Fruit fly (Drosophila melanogaster) whole organism, embryonic: ENCODE results near the gene CG6066.

Source experiments
- CG11504 ChIP-seq: fragments of 200-800 bp; sonication (Bioruptor generic); optimal IDR thresholded peaks from 3 replicates; lab custom pipeline; 2019; ENCODE audit warnings: missing biosample characterization, mild to moderate bottlenecking, missing genetic modification characterization, moderate library complexity
- CG11696 ChIP-seq: fragments of 200-800 bp; sonication (Bioruptor generic); IDR thresholded peaks from 2 replicates; pipeline ENCODE4 v1.3.6; 2022; ENCODE audit warnings: missing biosample characterization, missing genetic modification characterization
- CG13287 ChIP-seq: fragments of 200-800 bp; sonication (Bioruptor generic); IDR thresholded peaks from 2 replicates; pipeline ENCODE4 v1.3.6; 2022; ENCODE audit warnings: missing biosample characterization, missing genetic modification characterization; ENCODE audit not compliant: partially characterized antibody
- CG13894 ChIP-seq: fragments of 200-800 bp; sonication (Bioruptor generic); optimal IDR thresholded peaks from 3 replicates; lab custom pipeline; 2018; ENCODE audit warnings: missing biosample characterization, mild to moderate bottlenecking, missing genetic modification characterization, moderate library complexity
- CG15601 ChIP-seq: fragments of 200-800 bp; sonication (Bioruptor generic); optimal IDR thresholded peaks from 3 replicates; lab custom pipeline; 2019; ENCODE audit warnings: missing biosample characterization, mild to moderate bottlenecking, missing genetic modification characterization, moderate library complexity
- CG15696 ChIP-seq: fragments of 200-800 bp; sonication (Bioruptor generic); optimal IDR thresholded peaks from 2 replicates; lab custom pipeline; 2019; ENCODE audit warnings: missing biosample characterization, mild to moderate bottlenecking, missing genetic modification characterization, moderate library complexity
- CG1603 ChIP-seq: fragments of 200-800 bp; sonication (Bioruptor generic); optimal IDR thresholded peaks from 2 replicates; lab custom pipeline; 2019; ENCODE audit warnings: missing biosample characterization, mild to moderate bottlenecking, missing genetic modification characterization, moderate library complexity
- CG2712 ChIP-seq: fragments of 200-800 bp; optimal IDR thresholded peaks from 3 replicates; lab custom pipeline; 2019; ENCODE audit warnings: missing biosample characterization, mild to moderate bottlenecking, missing genetic modification characterization, moderate library complexity
- CG31365 ChIP-seq: fragments of 200-800 bp; sonication (Bioruptor generic); optimal IDR thresholded peaks from 2 replicates; lab custom pipeline; 2018; ENCODE audit warnings: missing biosample characterization, mild to moderate bottlenecking, missing genetic modification characterization
- CG31388 ChIP-seq: fragments of 200-800 bp; sonication (Bioruptor generic); optimal IDR thresholded peaks from 2 replicates; lab custom pipeline; 2016; ENCODE audit warnings: missing biosample characterization, missing genetic modification characterization
- CG3163 ChIP-seq: fragments of 200-800 bp; sonication (Bioruptor generic); optimal IDR thresholded peaks from 3 replicates; lab custom pipeline; 2016; ENCODE audit warnings: missing biosample characterization, missing genetic modification characterization
- CG6791 ChIP-seq: fragments of 200-800 bp; sonication (Bioruptor generic); IDR thresholded peaks from 3 replicates; pipeline ENCODE4 v1.3.6; 2022; ENCODE audit warnings: missing biosample characterization, missing genetic modification characterization; ENCODE audit not compliant: partially characterized antibody
- CG7556 ChIP-seq: fragments of 200-800 bp; sonication (Bioruptor generic); optimal IDR thresholded peaks from 2 replicates; lab custom pipeline; 2017; ENCODE audit warnings: missing biosample characterization, mild to moderate bottlenecking, missing genetic modification characterization
- CG7745 ChIP-seq: fragments of 200-800 bp; sonication (Bioruptor generic); optimal IDR thresholded peaks from 2 replicates; lab custom pipeline; 2018; ENCODE audit warnings: missing biosample characterization, mild to moderate bottlenecking, missing genetic modification characterization, moderate library complexity
- CG7839 ChIP-seq: fragments of 200-800 bp; sonication (Bioruptor generic); optimal IDR thresholded peaks from 3 replicates; lab custom pipeline; 2018; ENCODE audit warnings: missing biosample characterization, mild to moderate bottlenecking, missing genetic modification characterization, moderate library complexity
- CG8388 ChIP-seq: fragments of 200-800 bp; sonication (Bioruptor generic); optimal IDR thresholded peaks from 2 replicates; lab custom pipeline; 2019; ENCODE audit warnings: missing biosample characterization, mild to moderate bottlenecking, missing genetic modification characterization, moderate library complexity
- CG9437 ChIP-seq: fragments of 200-800 bp; sonication (Bioruptor generic); optimal IDR thresholded peaks from 2 replicates; lab custom pipeline; 2018; ENCODE audit warnings: missing biosample characterization, mild to moderate bottlenecking, missing genetic modification characterization
- CG9876 ChIP-seq: fragments of 200-800 bp; sonication (Bioruptor generic); optimal IDR thresholded peaks from 2 replicates; lab custom pipeline; 2016; ENCODE audit warnings: missing biosample characterization, missing genetic modification characterization
- Camta ChIP-seq: fragments of 200-800 bp; sonication (Bioruptor generic); optimal IDR thresholded peaks from 2 replicates; lab custom pipeline; 2016; ENCODE audit warnings: missing biosample characterization, missing genetic modification characterization
- Drgx ChIP-seq: fragments of 200-800 bp; sonication (Bioruptor generic); IDR thresholded peaks from 2 replicates; pipeline ENCODE4 v1.3.6; 2022; ENCODE audit warnings: missing biosample characterization, missing genetic modification characterization
- Ets65A ChIP-seq: fragments of 200-800 bp; sonication (Bioruptor generic); peaks from one replicate; lab custom pipeline; 2016; ENCODE audit warnings: missing biosample characterization, missing genetic modification characterization
- H2.0 ChIP-seq: fragments of 200-800 bp; sonication (Bioruptor generic); IDR thresholded peaks from 2 replicates; pipeline ENCODE4 v1.3.6; 2022; ENCODE audit warnings: missing biosample characterization, missing genetic modification characterization
- Hsf ChIP-seq: fragments of 200-800 bp; sonication (Bioruptor generic); optimal IDR thresholded peaks from 3 replicates; lab custom pipeline; 2016; ENCODE audit warnings: missing biosample characterization, missing genetic modification characterization
- NC2α ChIP-seq: fragments of 200-800 bp; sonication (Bioruptor generic); optimal IDR thresholded peaks from 2 replicates; lab custom pipeline; 2016; ENCODE audit warnings: missing biosample characterization, missing genetic modification characterization
- Opbp ChIP-seq: fragments of 200-800 bp; sonication (Bioruptor generic); IDR thresholded peaks from 3 replicates; pipeline ENCODE4 v1.3.6; 2022; ENCODE audit warnings: missing biosample characterization, missing genetic modification characterization; ENCODE audit not compliant: partially characterized antibody
- Optix ChIP-seq: fragments of 200-800 bp; sonication (Bioruptor generic); IDR thresholded peaks from 3 replicates; pipeline ENCODE4 v1.3.6; 2022; ENCODE audit warnings: missing biosample characterization, missing genetic modification characterization
- Pdp1 ChIP-seq, 2 experiments: fragments of 200-800 bp; sonication (Bioruptor generic); optimal IDR thresholded peaks; 3 replicates each; lab custom pipeline; 2016; ENCODE audit warnings: missing biosample characterization in 2 of 2, missing genetic modification characterization in 2 of 2, mild to moderate bottlenecking in 1 of 2, moderate library complexity in 1 of 2
- Sry-δ ChIP-seq: fragments of 200-800 bp; sonication (Bioruptor generic); optimal IDR thresholded peaks from 2 replicates; lab custom pipeline; 2016; ENCODE audit warnings: missing biosample characterization, missing genetic modification characterization
- bsh ChIP-seq, 2 experiments: fragments of 200-800 bp; sonication (Bioruptor generic); optimal IDR thresholded peaks; 2 replicates each; lab custom pipeline; 2017 to 2018; ENCODE audit warnings: mild to moderate bottlenecking in 2 of 2, missing biosample characterization in 2 of 2, missing genetic modification characterization in 2 of 2, moderate library complexity in 1 of 2
- btn ChIP-seq: fragments of 200-800 bp; sonication (Bioruptor generic); optimal IDR thresholded peaks from 2 replicates; lab custom pipeline; 2016; ENCODE audit warnings: missing biosample characterization, missing genetic modification characterization
- caup ChIP-seq: fragments of 200-800 bp; sonication (Bioruptor generic); optimal IDR thresholded peaks from 3 replicates; lab custom pipeline; 2017; ENCODE audit warnings: missing biosample characterization, mild to moderate bottlenecking, missing genetic modification characterization, moderate library complexity; ENCODE audit not compliant: severe bottlenecking
- crol ChIP-seq: fragments of 200-800 bp; sonication (Bioruptor generic); IDR thresholded peaks from 2 replicates; pipeline ENCODE4 v1.3.6; 2022; ENCODE audit warnings: missing biosample characterization, missing genetic modification characterization
- ewg ChIP-seq: fragments of 200-800 bp; sonication (Bioruptor generic); optimal IDR thresholded peaks from 3 replicates; lab custom pipeline; 2017; ENCODE audit warnings: mild to moderate bottlenecking, missing biosample characterization, missing genetic modification reagents, missing genetic modification characterization
- eyg ChIP-seq: fragments of 200-800 bp; sonication (Bioruptor generic); optimal IDR thresholded peaks from 3 replicates; lab custom pipeline; 2016; ENCODE audit warnings: missing biosample characterization, missing genetic modification characterization
- fd102C ChIP-seq: fragments of 200-800 bp; sonication (Bioruptor generic); optimal IDR thresholded peaks from 2 replicates; lab custom pipeline; 2018; ENCODE audit warnings: missing biosample characterization, mild to moderate bottlenecking, missing genetic modification characterization, moderate library complexity
- fu2 ChIP-seq: fragments of 200-800 bp; sonication (Bioruptor generic); optimal IDR thresholded peaks from 2 replicates; lab custom pipeline; 2016; ENCODE audit warnings: missing biosample characterization, missing genetic modification characterization
- inv ChIP-seq: fragments of 200-800 bp; sonication (Bioruptor generic); IDR thresholded peaks from 2 replicates; pipeline ENCODE4 v1.3.6; 2022; ENCODE audit warnings: missing biosample characterization, missing genetic modification characterization; ENCODE audit not compliant: partially characterized antibody
- klu ChIP-seq: fragments of 200-800 bp; sonication (Bioruptor generic); IDR thresholded peaks from 2 replicates; pipeline ENCODE4 v1.3.6; 2022; ENCODE audit warnings: missing biosample characterization, missing genetic modification characterization
- mirr ChIP-seq: fragments of 200-800 bp; sonication (Bioruptor generic); optimal IDR thresholded peaks from 3 replicates; lab custom pipeline; 2018; ENCODE audit warnings: missing biosample characterization, mild to moderate bottlenecking, missing genetic modification characterization
- onecut ChIP-seq: fragments of 200-800 bp; sonication (Bioruptor generic); IDR thresholded peaks from 2 replicates; pipeline ENCODE4 v1.3.6; 2022; ENCODE audit warnings: missing biosample characterization, missing genetic modification characterization
- sens ChIP-seq: fragments of 200-800 bp; sonication (Bioruptor generic); peaks from one replicate; lab custom pipeline; 2016; ENCODE audit warnings: missing biosample characterization, missing genetic modification characterization
- slou ChIP-seq: fragments of 200-800 bp; sonication (Bioruptor generic); optimal IDR thresholded peaks from 3 replicates; lab custom pipeline; 2016; ENCODE audit warnings: missing biosample characterization, missing genetic modification characterization
- sob ChIP-seq: fragments of 200-800 bp; sonication (Bioruptor generic); IDR thresholded peaks from 2 replicates; pipeline ENCODE4 v1.3.6; 2022; ENCODE audit warnings: missing biosample characterization, missing genetic modification characterization
- sqz ChIP-seq: fragments of 200-800 bp; sonication (Bioruptor generic); optimal IDR thresholded peaks from 3 replicates; lab custom pipeline; 2018; ENCODE audit warnings: missing biosample characterization, mild to moderate bottlenecking, missing genetic modification characterization
- sr ChIP-seq: fragments of 200-800 bp; sonication (Bioruptor generic); IDR thresholded peaks from 3 replicates; pipeline ENCODE4 v1.3.6; 2022; ENCODE audit warnings: missing biosample characterization, missing genetic modification characterization
- sug ChIP-seq: fragments of 200-800 bp; optimal IDR thresholded peaks from 2 replicates; lab custom pipeline; 2019; ENCODE audit warnings: missing biosample characterization, mild to moderate bottlenecking, missing genetic modification characterization, moderate library complexity
- tna ChIP-seq: fragments of 200-800 bp; sonication (Bioruptor generic); IDR thresholded peaks from 2 replicates; pipeline ENCODE4 v1.3.6; 2022; ENCODE audit warnings: missing biosample characterization, missing genetic modification characterization; ENCODE audit not compliant: partially characterized antibody
- vfl ChIP-seq: fragments of 200-800 bp; sonication (Bioruptor generic); optimal IDR thresholded peaks from 2 replicates; lab custom pipeline; 2016; ENCODE audit warnings: missing biosample characterization, missing genetic modification characterization
- zen2 ChIP-seq: fragments of 200-800 bp; sonication (Bioruptor generic); IDR thresholded peaks from 3 replicates; pipeline ENCODE4 v1.3.6; 2022; ENCODE audit warnings: missing biosample characterization, missing genetic modification characterization; ENCODE audit not compliant: partially characterized antibody
- zf30C ChIP-seq: fragments of 200-800 bp; sonication (Bioruptor generic); optimal IDR thresholded peaks from 3 replicates; lab custom pipeline; 2018; ENCODE audit warnings: missing biosample characterization, mild to moderate bottlenecking, missing genetic modification characterization

Gene CG6066

dm6 chr3R:27139963-27140362 is 23.5 kb upstream of the CG6066 start (continued):
- peak; percentile 26; the same call in 1 of the 3 replicates for TF ChIP-seq Opbp (GFP tag; lab: Robert Waterston, UW)
- TF ChIP-seq crol: no peak
- TF ChIP-seq zf30C (GFP tag; lab: Kevin White, UChicago): no peak
- TF ChIP-seq NC2α (GFP tag; lab: Kevin White, UChicago): no peak
- TF ChIP-seq sug (tag; lab: Kevin White, UChicago): no peak
- no peak for TF ChIP-seq ewg
- TF ChIP-seq inv (GFP tag; lab: Robert Waterston, UW): no peak
- TF ChIP-seq Ets65A: peak; percentile 33
- no peak for TF ChIP-seq sqz (GFP tag; lab: Kevin White, UChicago)
- no peak for TF ChIP-seq sob (GFP tag; lab: Robert Waterston, UW)
- no peak for TF ChIP-seq fu2 (GFP tag; lab: Kevin White, UChicago)
- peak; percentile 1 for TF ChIP-seq CG8388 (GFP tag; lab: Kevin White, UChicago)
- no peak for TF ChIP-seq Sry-δ (GFP tag; lab: Kevin White, UChicago)
- no peak for TF ChIP-seq CG31388
- TF ChIP-seq vfl (GFP tag; lab: Kevin White, UChicago): no peak
- peak; percentile 91 for TF ChIP-seq sens (GFP tag; lab: Kevin White, UChicago)
- no peak for TF ChIP-seq CG9876
- TF ChIP-seq H2.0 (GFP tag; lab: Robert Waterston, UW): no peak
- TF ChIP-seq caup: no peak
- TF ChIP-seq btn (GFP tag; lab: Kevin White, UChicago): no peak
- no peak for TF ChIP-seq fd102C (GFP tag; lab: Kevin White, UChicago)
- no peak for TF ChIP-seq slou (GFP tag; lab: Kevin White, UChicago)
- no peak for TF ChIP-seq sr (GFP tag; lab: Robert Waterston, UW)
- TF ChIP-seq CG7556: no peak
- peak; percentile 21 for TF ChIP-seq CG11504 (tag; lab: Kevin White, UChicago)
- TF ChIP-seq CG1603 (tag; lab: Kevin White, UChicago): peak; percentile 31
- peak in 1 of 2 experiments; percentile 84 for TF ChIP-seq Pdp1 (GFP tag; optimal IDR thresholded peaks at IDR 0.05; lab: Kevin White, UChicago)
- TF ChIP-seq Camta: peak; percentile 5
- TF ChIP-seq eyg: no peak
- TF ChIP-seq bsh (GFP tag; optimal IDR thresholded peaks at IDR 0.05; lab: Kevin White, UChicago): peak in 1 of 2 experiments; percentile 13
- TF ChIP-seq, all 482 proteins: peak for 30

- TF ChIP-seq tna: no peak
- no peak for TF ChIP-seq caup
- TF ChIP-seq klu (GFP tag; lab: Robert Waterston, UW): no peak
- TF ChIP-seq mirr (GFP tag; lab: Kevin White, UChicago): no peak
- TF ChIP-seq CG3163 (GFP tag; lab: Kevin White, UChicago): no peak
- TF ChIP-seq CG6791 (GFP tag; lab: Robert Waterston, UW): no peak
- TF ChIP-seq, all 482 proteins: peak for 0
These were observed 22.2 kb upstream of the CG6066 start for dm6 chr3R:27138700-27139099.

- no peak for TF ChIP-seq zen2
- TF ChIP-seq CG7839 (tag; lab: Kevin White, UChicago): no peak
- TF ChIP-seq Hsf (GFP tag; lab: Kevin White, UChicago): no peak
- peak; percentile 1 for TF ChIP-seq CG31365 (tag; lab: Kevin White, UChicago)
- no peak for TF ChIP-seq CG9437
- no peak for TF ChIP-seq onecut (GFP tag; lab: Robert Waterston, UW)
- TF ChIP-seq CG2712: peak; percentile 19
- peak; percentile 26; the same call in 1 of the 2 replicates for TF ChIP-seq Drgx (GFP tag; lab: Robert Waterston, UW)
- no peak for TF ChIP-seq CG11696 (GFP tag; lab: Robert Waterston, UW)
- no peak for TF ChIP-seq CG13894 (tag; lab: Kevin White, UChicago)
- no peak for TF ChIP-seq CG15696 (tag; lab: Kevin White, UChicago)
- TF ChIP-seq CG15601 (tag; lab: Kevin White, UChicago): peak; percentile 83
- TF ChIP-seq Optix (GFP tag; lab: Robert Waterston, UW): no peak
- no peak for TF ChIP-seq CG7745 (tag; lab: Kevin White, UChicago)
- TF ChIP-seq CG13287: no peak
These were observed 21.4 kb upstream of the CG6066 start for dm6 chr3R:27137914-27138323.
